Worm (Caenorhabditis elegans) whole organism, L4/young adult: ENCODE measurements around the gene srx-108.

ENCODE experiments used
- W03F9.2 ChIP-seq: fragments of 150-350 bp; optimal IDR thresholded peaks from 2 replicates; lab custom pipeline; 2014; ENCODE audit warnings: missing biosample characterization, missing genetic modification characterization
- dao-5 ChIP-seq: sonication (generic microtip); optimal IDR thresholded peaks from 2 replicates; lab custom pipeline; 2016; ENCODE audit warnings: missing genotype, missing genetic modification characterization, moderate library complexity, missing compliant biosample characterization
- him-1 ChIP-seq: sonication (generic microtip); optimal IDR thresholded peaks from 2 replicates; lab custom pipeline; 2016; ENCODE audit warnings: missing genotype, missing genetic modification reagents, missing genetic modification characterization, missing compliant biosample characterization

- TF ChIP-seq W03F9.2 (tag; lab: Kevin White, UChicago) (no peak), dao-5 (tag; lab: Kevin White, UChicago) (no peak), him-1 (tag; lab: Kevin White, UChicago) (no peak)
Measured at ce11 chrII:3688333-3688732, 17.1 kb upstream of the srx-108 start, which contains the start of gene ifas-1.
